Worm (Caenorhabditis elegans): ENCODE results near the gene gbf-1.

ce11 chrIII:11721405-11721804 lies 52.1 kb downstream of the gbf-1 start, which contains the start of gene Y41C4A.32:
- no peak for TF ChIP-seq ama-1 (optimal IDR thresholded peaks at IDR 0.05)
- TF ChIP-seq pha-2 (tag; optimal IDR thresholded peaks at IDR 0.05), result no peak
- no peak for TF ChIP-seq pat-9 (tag; optimal IDR thresholded peaks at IDR 0.05)
- no peak for TF ChIP-seq rnt-1 (tag; optimal IDR thresholded peaks at IDR 0.05)
- no peak for TF ChIP-seq nhr-11 (tag; optimal IDR thresholded peaks at IDR 0.05)
- no peak for TF ChIP-seq fax-1 (tag; optimal IDR thresholded peaks at IDR 0.05)
- TF ChIP-seq syd-9 (tag; optimal IDR thresholded peaks at IDR 0.05), result no peak
- TF ChIP-seq pha-4 (tag; optimal IDR thresholded peaks at IDR 0.05), result no peak
- TF ChIP-seq ceh-34 (tag; optimal IDR thresholded peaks at IDR 0.05), result no peak
- TF ChIP-seq ceh-18 (tag; optimal IDR thresholded peaks at IDR 0.05), result no peak
- TF ChIP-seq F13H6.1 (tag; optimal IDR thresholded peaks at IDR 0.05), result no peak
- no peak for TF ChIP-seq pag-3 (tag; optimal IDR thresholded peaks at IDR 0.05; ENCODE audit: borderline replicate concordance)
